Worm (Caenorhabditis elegans) whole organism, L3 larva: ENCODE measurements around the gene T08D10.3.

Experiments
- ZK546.5 ChIP-seq: sonication (generic microtip); optimal IDR thresholded peaks from 2 replicates; lab custom pipeline; 2017; ENCODE audit warnings: missing biosample characterization, missing genetic modification characterization
- aly-2 ChIP-seq: fragments of 150-350 bp; optimal IDR thresholded peaks from 2 replicates; lab custom pipeline; 2014; ENCODE audit warnings: missing biosample characterization, missing genetic modification characterization
- ama-1 ChIP-seq: fragments of 150-350 bp; optimal IDR thresholded peaks from 2 replicates; lab custom pipeline; 2018
- ceh-9 ChIP-seq: sonication (generic microtip); optimal IDR thresholded peaks from 2 replicates; lab custom pipeline; 2018; ENCODE audit warnings: missing biosample characterization, missing genetic modification characterization
- daf-12 ChIP-seq: fragments of 150-350 bp; optimal IDR thresholded peaks from 2 replicates; lab custom pipeline; 2014; ENCODE audit warnings: missing biosample characterization, missing genetic modification reagents, missing genetic modification characterization
- egl-27 ChIP-seq: sonication (generic microtip); optimal IDR thresholded peaks from 4 replicates; lab custom pipeline; 2017; ENCODE audit warnings: missing biosample characterization, missing genetic modification reagents, missing genetic modification characterization
- egl-5 ChIP-seq: fragments of 150-350 bp; optimal IDR thresholded peaks from 2 replicates; lab custom pipeline; 2017; ENCODE audit warnings: missing biosample characterization, missing genetic modification reagents, missing genetic modification characterization, inconsistent platforms
- elt-1 ChIP-seq: fragments of 150-350 bp; optimal IDR thresholded peaks from 2 replicates; lab custom pipeline; 2014; ENCODE audit warnings: missing biosample characterization, missing genetic modification characterization
- elt-2 ChIP-seq: sonication (generic microtip); optimal IDR thresholded peaks from 2 replicates; lab custom pipeline; 2016; ENCODE audit warnings: missing genetic modification reagents, mild to moderate bottlenecking, missing genetic modification characterization, missing compliant biosample characterization
- elt-3 ChIP-seq, 3 experiments: fragments of 150-350 bp in 1 of 3; sonication (generic microtip) in 2 of 3; optimal IDR thresholded peaks; 2 replicates in 2 of 3; 4 replicates in 1 of 3; lab custom pipeline; 2014 to 2017; ENCODE audit warnings: missing biosample characterization in 3 of 3, missing genetic modification characterization in 3 of 3
- eor-1 ChIP-seq, 2 experiments: fragments of 150-350 bp; optimal IDR thresholded peaks; 2 replicates each; lab custom pipeline; 2014 to 2018; ENCODE audit warnings: missing biosample characterization in 2 of 2, missing genetic modification characterization in 2 of 2
- fkh-10 ChIP-seq: sonication (generic microtip); optimal IDR thresholded peaks from 2 replicates; lab custom pipeline; 2017; ENCODE audit warnings: missing biosample characterization, missing genetic modification reagents, missing genetic modification characterization
- fkh-2 ChIP-seq: fragments of 150-350 bp; optimal IDR thresholded peaks from 2 replicates; lab custom pipeline; 2014; ENCODE audit warnings: missing biosample characterization, missing genetic modification reagents, missing genetic modification characterization
- fos-1 ChIP-seq: fragments of 150-350 bp; optimal IDR thresholded peaks from 2 replicates; lab custom pipeline; 2014; ENCODE audit warnings: missing biosample characterization, missing genetic modification characterization
- hmg-11 ChIP-seq: sonication (generic microtip); optimal IDR thresholded peaks from 2 replicates; lab custom pipeline; 2016; ENCODE audit warnings: missing genetic modification characterization, missing compliant biosample characterization
- lsy-12 ChIP-seq: sonication (generic microtip); optimal IDR thresholded peaks from 2 replicates; lab custom pipeline; 2016; ENCODE audit warnings: mild to moderate bottlenecking, missing genetic modification characterization, missing compliant biosample characterization
- mml-1 ChIP-seq: fragments of 150-350 bp; sonication (generic microtip); optimal IDR thresholded peaks from 3 replicates; lab custom pipeline; 2014; ENCODE audit warnings: missing biosample characterization, missing genetic modification characterization
- nfya-1 ChIP-seq: sonication (generic microtip); optimal IDR thresholded peaks from 2 replicates; lab custom pipeline; 2017; ENCODE audit warnings: missing genetic modification characterization, mild to moderate bottlenecking, missing compliant biosample characterization, antibody characterized with exemption, moderate library complexity; ENCODE audit not compliant: insufficient read depth
- nhr-11 ChIP-seq: fragments of 150-350 bp; optimal IDR thresholded peaks from 2 replicates; lab custom pipeline; 2014; ENCODE audit warnings: missing biosample characterization, missing genetic modification characterization
- nhr-12 ChIP-seq: fragments of 150-350 bp; optimal IDR thresholded peaks from 2 replicates; lab custom pipeline; 2014; ENCODE audit warnings: missing biosample characterization, missing genetic modification characterization
- nhr-23 ChIP-seq: fragments of 150-350 bp; optimal IDR thresholded peaks from 2 replicates; lab custom pipeline; 2014; ENCODE audit warnings: missing biosample characterization, missing genetic modification reagents, missing genetic modification characterization
- nhr-237 ChIP-seq: fragments of 150-350 bp; optimal IDR thresholded peaks from 2 replicates; lab custom pipeline; 2014; ENCODE audit warnings: missing biosample characterization, missing genetic modification characterization
- nhr-28 ChIP-seq: fragments of 150-350 bp; optimal IDR thresholded peaks from 2 replicates; lab custom pipeline; 2014; ENCODE audit warnings: missing biosample characterization, missing genetic modification characterization
- nhr-43 ChIP-seq: sonication (generic microtip); optimal IDR thresholded peaks from 2 replicates; lab custom pipeline; 2016; ENCODE audit warnings: mild to moderate bottlenecking, missing genetic modification characterization, missing compliant biosample characterization; ENCODE audit not compliant: poor library complexity, severe bottlenecking
- nhr-76 ChIP-seq: fragments of 150-350 bp; sonication (generic microtip); optimal IDR thresholded peaks from 5 replicates; lab custom pipeline; 2014; ENCODE audit warnings: missing biosample characterization, missing genetic modification characterization
- nhr-77 ChIP-seq: fragments of 150-350 bp; optimal IDR thresholded peaks from 2 replicates; lab custom pipeline; 2014; ENCODE audit warnings: missing biosample characterization, missing genetic modification characterization
- pha-4 ChIP-seq: fragments of 150-350 bp; optimal IDR thresholded peaks from 2 replicates; lab custom pipeline; 2014; ENCODE audit warnings: missing biosample characterization, missing genetic modification reagents, missing genetic modification characterization
- pqm-1 ChIP-seq: fragments of 150-350 bp; optimal IDR thresholded peaks from 2 replicates; lab custom pipeline; 2017; ENCODE audit warnings: missing biosample characterization, missing genetic modification characterization, inconsistent platforms
- skn-1 ChIP-seq: fragments of 150-350 bp; optimal IDR thresholded peaks from 2 replicates; lab custom pipeline; 2014; ENCODE audit warnings: missing biosample characterization, missing genetic modification characterization
- snpc-4 ChIP-seq: fragments of 150-350 bp; optimal IDR thresholded peaks from 2 replicates; lab custom pipeline; 2014; ENCODE audit warnings: missing biosample characterization, missing genetic modification characterization
- tbx-2 ChIP-seq: sonication (generic microtip); optimal IDR thresholded peaks from 2 replicates; lab custom pipeline; 2016; ENCODE audit warnings: mild to moderate bottlenecking, missing genetic modification characterization, missing compliant biosample characterization
- unc-39 ChIP-seq: sonication (generic microtip); optimal IDR thresholded peaks from 4 replicates; lab custom pipeline; 2017; ENCODE audit warnings: missing biosample characterization, missing genetic modification characterization
- zag-1 ChIP-seq: fragments of 150-350 bp; optimal IDR thresholded peaks from 2 replicates; lab custom pipeline; 2014; ENCODE audit warnings: missing biosample characterization, missing genetic modification characterization
- ztf-4 ChIP-seq: fragments of 150-350 bp; optimal IDR thresholded peaks from 2 replicates; lab custom pipeline; 2014; ENCODE audit warnings: missing biosample characterization, missing genetic modification characterization

The T08D10.3 gene

ce11 chrX:11946788-11947463 is 8.3 kb upstream of the T08D10.3 start, which contains the start of gene nfya-1 (continued):
- TF ChIP-seq nhr-237 (tag; lab: Kevin White, UChicago) (no peak), pha-4 (peak; percentile 68), elt-1 (tag; lab: Kevin White, UChicago) (no peak), pqm-1 (tag; lab: Kevin White, UChicago) (peak; percentile 16), daf-12 (no peak), nfya-1 (no peak), unc-39 (tag; lab: Kevin White, UChicago) (no peak), snpc-4 (peak; percentile 27), eor-1 (tag; optimal IDR thresholded peaks at IDR 0.05; lab: Kevin White, UChicago) (no peak), fkh-2 (tag; lab: Kevin White, UChicago) (no peak), mml-1 (tag; lab: Kevin White, UChicago) (no peak), elt-3 (tag; optimal IDR thresholded peaks at IDR 0.05; lab: Kevin White, UChicago) (no peak), zag-1 (tag; lab: Kevin White, UChicago) (no peak)

- TF ChIP-seq nhr-28: no peak
- peak; percentile 50 for TF ChIP-seq pha-4
- TF ChIP-seq zag-1 (tag; lab: Kevin White, UChicago): no peak
- no peak for TF ChIP-seq egl-5 (tag; lab: Kevin White, UChicago)
- TF ChIP-seq lsy-12 (tag; lab: Kevin White, UChicago): no peak
- TF ChIP-seq tbx-2: no peak
- TF ChIP-seq elt-2 (tag; lab: Kevin White, UChicago): peak; percentile 6
- no peak for TF ChIP-seq eor-1 (tag; optimal IDR thresholded peaks at IDR 0.05; lab: Kevin White, UChicago)
- no peak for TF ChIP-seq nhr-76
- TF ChIP-seq hmg-11 (tag; lab: Kevin White, UChicago): peak; percentile 64
- TF ChIP-seq ama-1: no peak
- TF ChIP-seq fkh-2 (tag; lab: Kevin White, UChicago): no peak
- TF ChIP-seq fkh-10: no peak
These were observed 6.9 kb upstream of the T08D10.3 start, which contains the start of gene lsd-1 for ce11 chrX:11948184-11948894. Gene lsd-1 (plus strand): TSS chrX:11948844.

ce11 chrX:11952129-11952528 is 3.1 kb upstream of the T08D10.3 start:
- TF ChIP-seq ama-1 (no peak), nhr-11 (tag; lab: Kevin White, UChicago) (no peak), fos-1 (no peak)

ce11 chrX:11953229-11953628 is 2.0 kb upstream of the T08D10.3 start, which contains the start of gene T08D10.4:
Gene T08D10.4 (minus strand): TSS chrX:11953329.
- TF ChIP-seq skn-1 (tag; lab: Kevin White, UChicago) (no peak), ztf-4 (tag; lab: Kevin White, UChicago) (no peak), nhr-237 (tag; lab: Kevin White, UChicago) (no peak)

- TF ChIP-seq nhr-23 (tag; lab: Kevin White, UChicago): no peak
- TF ChIP-seq mml-1 (tag; lab: Kevin White, UChicago): no peak
- no peak for TF ChIP-seq zag-1 (tag; lab: Kevin White, UChicago)
- TF ChIP-seq egl-27: no peak
- TF ChIP-seq lsy-12 (tag; lab: Kevin White, UChicago): no peak
- TF ChIP-seq elt-2 (tag; lab: Kevin White, UChicago): no peak
- no peak for TF ChIP-seq ZK546.5
- TF ChIP-seq, all 47 proteins: peak for 0
These were observed 2.0 kb downstream of the T08D10.3 start, which contains the start of gene T08D10.5 for ce11 chrX:11957246-11957645. Gene T08D10.5 (plus strand): TSS chrX:11957546.

- TF ChIP-seq ama-1 (no peak), unc-39 (tag; lab: Kevin White, UChicago) (no peak), nhr-11 (tag; lab: Kevin White, UChicago) (no peak), nfya-1 (no peak), elt-2 (tag; lab: Kevin White, UChicago) (no peak), zag-1 (tag; lab: Kevin White, UChicago) (no peak), daf-12 (no peak), ZK546.5 (no peak), nhr-237 (tag; lab: Kevin White, UChicago) (no peak), ceh-9 (no peak), aly-2 (tag; lab: Kevin White, UChicago) (no peak), nhr-76 (no peak), nhr-28 (no peak), tbx-2 (no peak), nhr-43 (tag; lab: Kevin White, UChicago) (no peak), nhr-12 (tag; lab: Kevin White, UChicago) (no peak), nhr-77 (tag; lab: Kevin White, UChicago) (no peak)
These were observed 4.6 kb downstream of the T08D10.3 start, which contains the start of gene C49F5.8 for ce11 chrX:11959838-11960237. Gene C49F5.8 (plus strand): TSS chrX:11960138.
